Fruit fly (Drosophila melanogaster) whole organism, embryonic: ENCODE measurements around the gene MICU3.

Source experiments
- Atf6 ChIP-seq: fragments of 200-800 bp; sonication (Bioruptor generic); IDR thresholded peaks from 2 replicates; pipeline ENCODE4 v1.3.6; 2022; ENCODE audit warnings: missing biosample characterization, missing genetic modification characterization
- CG11456 ChIP-seq: fragments of 200-800 bp; sonication (Bioruptor generic); IDR thresholded peaks from 3 replicates; pipeline ENCODE4 v1.3.6; 2022; ENCODE audit warnings: missing biosample characterization, missing genetic modification characterization
- CG12659 ChIP-seq: fragments of 200-800 bp; sonication (Bioruptor generic); optimal IDR thresholded peaks from 3 replicates; lab custom pipeline; 2017; ENCODE audit warnings: mild to moderate bottlenecking, missing biosample characterization, missing genetic modification reagents, missing genetic modification characterization
- CG12942 ChIP-seq: fragments of 200-800 bp; sonication (Bioruptor generic); optimal IDR thresholded peaks from 3 replicates; lab custom pipeline; 2016; ENCODE audit warnings: missing biosample characterization, missing genetic modification characterization
- CG13296 ChIP-seq: fragments of 200-800 bp; sonication (Bioruptor generic); optimal IDR thresholded peaks from 3 replicates; lab custom pipeline; 2018; ENCODE audit warnings: missing biosample characterization, mild to moderate bottlenecking, missing genetic modification characterization
- CG14050 ChIP-seq: fragments of 200-800 bp; sonication (Bioruptor generic); IDR thresholded peaks from 3 replicates; pipeline ENCODE4 v1.3.6; 2022; ENCODE audit warnings: missing biosample characterization, missing genetic modification characterization
- CG1647 ChIP-seq: fragments of 200-800 bp; sonication (Bioruptor generic); optimal IDR thresholded peaks from 3 replicates; lab custom pipeline; 2016; ENCODE audit warnings: missing biosample characterization, missing genetic modification characterization
- CG16863 ChIP-seq: fragments of 200-800 bp; sonication (Bioruptor generic); optimal IDR thresholded peaks from 3 replicates; lab custom pipeline; 2016; ENCODE audit warnings: missing biosample characterization, missing genetic modification characterization
- CG17361 ChIP-seq: fragments of 200-800 bp; sonication (Bioruptor generic); IDR thresholded peaks from 3 replicates; pipeline ENCODE4 v1.3.6; 2022; ENCODE audit warnings: missing biosample characterization, missing genetic modification characterization
- CG17912 ChIP-seq: fragments of 200-800 bp; sonication (Bioruptor generic); optimal IDR thresholded peaks from 2 replicates; lab custom pipeline; 2018; ENCODE audit warnings: missing biosample characterization, mild to moderate bottlenecking, missing genetic modification characterization
- CG18011 ChIP-seq: fragments of 200-800 bp; sonication (Bioruptor generic); optimal IDR thresholded peaks from 2 replicates; lab custom pipeline; 2017; ENCODE audit warnings: missing biosample characterization, missing genetic modification characterization, mild to moderate bottlenecking, moderate library complexity, missing genotype
- CG2202 ChIP-seq: fragments of 200-800 bp; sonication (Bioruptor generic); optimal IDR thresholded peaks from 2 replicates; lab custom pipeline; 2018; ENCODE audit warnings: missing biosample characterization, mild to moderate bottlenecking, missing genetic modification characterization
- CG30020 ChIP-seq: fragments of 200-800 bp; optimal IDR thresholded peaks from 2 replicates; lab custom pipeline; 2019; ENCODE audit warnings: missing biosample characterization, mild to moderate bottlenecking, missing genetic modification characterization, moderate library complexity
- CG31224 ChIP-seq: fragments of 200-800 bp; sonication (Bioruptor generic); IDR thresholded peaks from 2 replicates; pipeline ENCODE4 v1.3.6; 2022; ENCODE audit warnings: missing biosample characterization, missing genetic modification characterization
- CG31441 ChIP-seq: fragments of 200-800 bp; sonication (Bioruptor generic); IDR thresholded peaks from 2 replicates; pipeline ENCODE4 v1.3.6; 2022; ENCODE audit warnings: missing biosample characterization, missing genetic modification characterization
- CG3163 ChIP-seq: fragments of 200-800 bp; sonication (Bioruptor generic); optimal IDR thresholded peaks from 3 replicates; lab custom pipeline; 2016; ENCODE audit warnings: missing biosample characterization, missing genetic modification characterization
- CG32532 ChIP-seq: fragments of 200-800 bp; sonication (Bioruptor generic); IDR thresholded peaks from 2 replicates; pipeline ENCODE4 v1.3.6; 2022; ENCODE audit warnings: missing biosample characterization, missing genetic modification characterization
- CG3995 ChIP-seq: fragments of 200-800 bp; sonication (Bioruptor generic); optimal IDR thresholded peaks from 3 replicates; lab custom pipeline; 2016; ENCODE audit warnings: missing biosample characterization, missing genetic modification characterization
- CG4424 ChIP-seq: fragments of 200-800 bp; sonication (Bioruptor generic); optimal IDR thresholded peaks from 3 replicates; lab custom pipeline; 2016; ENCODE audit warnings: missing biosample characterization, missing genetic modification characterization
- CG4617 ChIP-seq: fragments of 200-800 bp; sonication (Bioruptor generic); optimal IDR thresholded peaks from 3 replicates; lab custom pipeline; 2016; ENCODE audit warnings: missing biosample characterization, missing genetic modification characterization, borderline replicate concordance
- CG6254 ChIP-seq: fragments of 200-800 bp; sonication (Bioruptor generic); optimal IDR thresholded peaks from 3 replicates; lab custom pipeline; 2017; ENCODE audit warnings: mild to moderate bottlenecking, missing biosample characterization, missing genetic modification reagents, missing genetic modification characterization
- CG6854 ChIP-seq: fragments of 200-800 bp; sonication (Bioruptor generic); optimal IDR thresholded peaks from 3 replicates; lab custom pipeline; 2017; ENCODE audit warnings: missing biosample characterization, mild to moderate bottlenecking, missing genetic modification characterization
- CG8359 ChIP-seq: fragments of 200-800 bp; sonication (Bioruptor generic); optimal IDR thresholded peaks from 2 replicates; lab custom pipeline; 2017; ENCODE audit warnings: missing biosample characterization, mild to moderate bottlenecking, missing genetic modification characterization, borderline replicate concordance
- CG8388 ChIP-seq: fragments of 200-800 bp; sonication (Bioruptor generic); optimal IDR thresholded peaks from 2 replicates; lab custom pipeline; 2019; ENCODE audit warnings: missing biosample characterization, mild to moderate bottlenecking, missing genetic modification characterization, moderate library complexity
- CG8478 ChIP-seq: fragments of >200 bp; optimal IDR thresholded peaks from 2 replicates; lab custom pipeline; 2018
- CG8924 ChIP-seq: fragments of 200-800 bp; optimal IDR thresholded peaks from 3 replicates; lab custom pipeline; 2019; ENCODE audit warnings: missing biosample characterization, mild to moderate bottlenecking, missing genetic modification characterization, moderate library complexity
- CG9876 ChIP-seq: fragments of 200-800 bp; sonication (Bioruptor generic); optimal IDR thresholded peaks from 2 replicates; lab custom pipeline; 2016; ENCODE audit warnings: missing biosample characterization, missing genetic modification characterization
- CTCF ChIP-seq: fragments of 200-800 bp; sonication (Bioruptor generic); optimal IDR thresholded peaks from 2 replicates; lab custom pipeline; 2017; ENCODE audit warnings: missing biosample characterization, mild to moderate bottlenecking, missing genetic modification characterization, moderate library complexity
- Elba2 ChIP-seq: fragments of 200-800 bp; sonication (Bioruptor generic); optimal IDR thresholded peaks from 3 replicates; lab custom pipeline; 2016; ENCODE audit warnings: missing biosample characterization, missing genetic modification characterization
- Ets65A ChIP-seq: fragments of 200-800 bp; sonication (Bioruptor generic); peaks from one replicate; lab custom pipeline; 2016; ENCODE audit warnings: missing biosample characterization, missing genetic modification characterization
- Fer2 ChIP-seq: fragments of 200-800 bp; sonication (Bioruptor generic); optimal IDR thresholded peaks from 2 replicates; lab custom pipeline; 2018; ENCODE audit warnings: missing biosample characterization, mild to moderate bottlenecking, missing genetic modification characterization, moderate library complexity
- HLHmδ ChIP-seq: fragments of 200-800 bp; sonication (Bioruptor generic); optimal IDR thresholded peaks from 2 replicates; lab custom pipeline; 2018; ENCODE audit warnings: missing biosample characterization, mild to moderate bottlenecking, missing genetic modification characterization, moderate library complexity
- HmgD ChIP-seq: fragments of 200-800 bp; sonication (Bioruptor generic); optimal IDR thresholded peaks from 3 replicates; lab custom pipeline; 2016; ENCODE audit warnings: missing biosample characterization, missing genetic modification characterization
- Hmx ChIP-seq: fragments of 200-800 bp; sonication (Bioruptor generic); optimal IDR thresholded peaks from 2 replicates; lab custom pipeline; 2016; ENCODE audit warnings: missing biosample characterization, missing genetic modification characterization
- MBD-R2 ChIP-seq: fragments of 200-800 bp; sonication (Bioruptor generic); IDR thresholded peaks from 2 replicates; pipeline ENCODE4 v1.3.6; 2022; ENCODE audit warnings: missing biosample characterization, missing genetic modification characterization
- NfI ChIP-seq: fragments of 200-800 bp; sonication (Bioruptor generic); optimal IDR thresholded peaks from 3 replicates; lab custom pipeline; 2018; ENCODE audit warnings: missing biosample characterization, mild to moderate bottlenecking, missing genetic modification characterization, moderate library complexity
- Optix ChIP-seq: fragments of 200-800 bp; sonication (Bioruptor generic); IDR thresholded peaks from 3 replicates; pipeline ENCODE4 v1.3.6; 2022; ENCODE audit warnings: missing biosample characterization, missing genetic modification characterization
- Usf ChIP-seq: fragments of 200-800 bp; sonication (Bioruptor generic); optimal IDR thresholded peaks from 2 replicates; lab custom pipeline; 2017; ENCODE audit warnings: missing genotype, missing biosample characterization, missing genetic modification characterization
- cg ChIP-seq: fragments of 200-800 bp; sonication (Bioruptor generic); optimal IDR thresholded peaks from 3 replicates; lab custom pipeline; 2019; ENCODE audit warnings: missing biosample characterization, mild to moderate bottlenecking, missing genetic modification characterization, moderate library complexity
- ems ChIP-seq: fragments of 200-800 bp; sonication (Bioruptor generic); optimal IDR thresholded peaks from 3 replicates; lab custom pipeline; 2016; ENCODE audit warnings: missing biosample characterization, missing genetic modification characterization
- gfzf ChIP-seq: fragments of 200-800 bp; sonication (Bioruptor generic); optimal IDR thresholded peaks from 2 replicates; lab custom pipeline; 2016; ENCODE audit warnings: missing biosample characterization, mild to moderate bottlenecking, missing genetic modification characterization, moderate library complexity
- grau ChIP-seq: fragments of 200-800 bp; optimal IDR thresholded peaks from 3 replicates; lab custom pipeline; 2019; ENCODE audit warnings: missing biosample characterization, mild to moderate bottlenecking, missing genetic modification characterization, moderate library complexity
- grn ChIP-seq: fragments of 200-800 bp; sonication (Bioruptor generic); optimal IDR thresholded peaks from 3 replicates; lab custom pipeline; 2017; ENCODE audit warnings: missing biosample characterization, missing genetic modification characterization
- lab ChIP-seq: fragments of 200-800 bp; sonication (Bioruptor generic); optimal IDR thresholded peaks from 3 replicates; lab custom pipeline; 2017; ENCODE audit warnings: missing biosample characterization, missing genetic modification characterization, mild to moderate bottlenecking, moderate library complexity, missing genetic modification reagents
- nerfin-1 ChIP-seq: fragments of 200-800 bp; sonication (Bioruptor generic); optimal IDR thresholded peaks from 3 replicates; lab custom pipeline; 2019; ENCODE audit warnings: missing biosample characterization, mild to moderate bottlenecking, missing genetic modification characterization, moderate library complexity
- slou ChIP-seq: fragments of 200-800 bp; sonication (Bioruptor generic); optimal IDR thresholded peaks from 3 replicates; lab custom pipeline; 2016; ENCODE audit warnings: missing biosample characterization, missing genetic modification characterization
- tio ChIP-seq: fragments of 200-800 bp; sonication (Bioruptor generic); optimal IDR thresholded peaks from 2 replicates; lab custom pipeline; 2017; ENCODE audit warnings: missing biosample characterization, missing genetic modification characterization, inconsistent platforms
- trh ChIP-seq: fragments of 200-800 bp; sonication (Bioruptor generic); optimal IDR thresholded peaks from 2 replicates; lab custom pipeline; 2016; ENCODE audit warnings: missing biosample characterization, missing genetic modification characterization
- unc-4 ChIP-seq: fragments of 200-800 bp; sonication (Bioruptor generic); IDR thresholded peaks from 2 replicates; pipeline ENCODE4 v1.3.6; 2022; ENCODE audit warnings: missing biosample characterization, missing genetic modification characterization; ENCODE audit not compliant: partially characterized antibody
- z ChIP-seq: fragments of 200-800 bp; sonication (Bioruptor generic); IDR thresholded peaks from 3 replicates; pipeline ENCODE4 v1.3.6; 2022; ENCODE audit warnings: missing biosample characterization, missing genetic modification characterization

Gene MICU3

dm6 chr3R:19860996-19861719, 14.0 kb downstream of the MICU3 start, which contains the start of the genes Ire1 and Mrm2 (continued):
- TF ChIP-seq Ets65A (GFP tag; lab: Kevin White, UChicago) = peak; percentile 99
- peak; percentile 53 for TF ChIP-seq grn
- TF ChIP-seq HmgD = peak; percentile 95
- TF ChIP-seq CG32532 (GFP tag; lab: Robert Waterston, UW) = peak; percentile 84
- no peak for TF ChIP-seq cg (GFP tag; lab: Kevin White, UChicago)
- TF ChIP-seq CG16863 (GFP tag; lab: Kevin White, UChicago) = peak; percentile 67
- peak; percentile 72 for TF ChIP-seq ems
- peak; percentile 58; the same call in 1 of the 2 replicates for TF ChIP-seq CG31224 (GFP tag; lab: Robert Waterston, UW)
- TF ChIP-seq CG3163 = peak; percentile 75
- peak; percentile 98 for TF ChIP-seq gfzf
- peak; percentile 47 for TF ChIP-seq CG2202 (tag; lab: Kevin White, UChicago)
- 0 out of 3 replicates have a peak, but pooled peaks have one; percentile 26 for TF ChIP-seq z (GFP tag; lab: Robert Waterston, UW)
- peak; percentile 81 for TF ChIP-seq slou (GFP tag; lab: Kevin White, UChicago)
- TF ChIP-seq unc-4 (GFP tag; lab: Robert Waterston, UW) = peak; percentile 79
- peak; percentile 54 for TF ChIP-seq HLHmδ (GFP tag; lab: Kevin White, UChicago)
- TF ChIP-seq CG13296 = peak; percentile 45
- TF ChIP-seq Usf (GFP tag; lab: Kevin White, UChicago) = peak; percentile 53
- peak; percentile 48 for TF ChIP-seq CG3995 (GFP tag; lab: Kevin White, UChicago)
- peak; percentile 49 for TF ChIP-seq tio (GFP tag; lab: Kevin White, UChicago)
- peak; percentile 75 for TF ChIP-seq lab (GFP tag; lab: Kevin White, UChicago)
- peak; percentile 59 for TF ChIP-seq nerfin-1 (tag; lab: Kevin White, UChicago)
- peak; percentile 69 for TF ChIP-seq CG31441
- TF ChIP-seq CG12942 (GFP tag; lab: Kevin White, UChicago) = peak; percentile 76
- TF ChIP-seq CG8388 (GFP tag; lab: Kevin White, UChicago) = peak; percentile 69
- TF ChIP-seq CG8359 = peak; percentile 53
- peak; percentile 81 for TF ChIP-seq CG1647 (GFP tag; lab: Kevin White, UChicago)
- TF ChIP-seq trh (GFP tag; lab: Kevin White, UChicago) = no peak
- TF ChIP-seq CG11456 (GFP tag; lab: Robert Waterston, UW) = peak; percentile 89
- TF ChIP-seq CG14050 (GFP tag; lab: Robert Waterston, UW) = peak; percentile 59; the same call in 1 of the 3 replicates
- TF ChIP-seq CG6254 (GFP tag; lab: Kevin White, UChicago) = peak; percentile 39
- peak; percentile 76 for TF ChIP-seq CG4424 (GFP tag; lab: Kevin White, UChicago)
- peak; percentile 64 for TF ChIP-seq Atf6
- TF ChIP-seq CG30020 = peak; percentile 97
- peak; percentile 44 for TF ChIP-seq CG18011
- TF ChIP-seq CG12659 (GFP tag; lab: Kevin White, UChicago) = peak; percentile 93
- no peak for TF ChIP-seq CG6854 (GFP tag; lab: Kevin White, UChicago)
- peak; percentile 72 for TF ChIP-seq NfI (GFP tag; lab: Kevin White, UChicago)
- TF ChIP-seq CG8478 (lab: Kevin White, UChicago) = no peak
- TF ChIP-seq CG4617 (GFP tag; lab: Kevin White, UChicago) = peak; percentile 94
- peak; percentile 88 for TF ChIP-seq CG17361
- TF ChIP-seq Fer2 (tag; lab: Kevin White, UChicago) = peak; percentile 50
- TF ChIP-seq Elba2 (GFP tag; lab: Kevin White, UChicago) = peak; percentile 96
- TF ChIP-seq Hmx (GFP tag; lab: Kevin White, UChicago) = peak; percentile 3
- peak; percentile 85 for TF ChIP-seq CG9876
- peak; percentile 82 for TF ChIP-seq grau (tag; lab: Kevin White, UChicago)
- peak; percentile 24 for TF ChIP-seq CG17912 (GFP tag; lab: Kevin White, UChicago)
- TF ChIP-seq Optix (GFP tag; lab: Robert Waterston, UW) = peak; percentile 71
- peak; percentile 82 for TF ChIP-seq MBD-R2 (GFP tag; lab: Robert Waterston, UW)
- no peak for TF ChIP-seq CTCF (GFP tag; lab: Kevin White, UChicago)
- TF ChIP-seq CG8924 (tag; lab: Kevin White, UChicago) = peak; percentile 78
